Fruit fly (Drosophila melanogaster) whole organism, embryonic: ENCODE results near the gene CG15343.

ENCODE experiments used
- Antp ChIP-seq: fragments of 200-800 bp; sonication (Bioruptor generic); optimal IDR thresholded peaks from 3 replicates; lab custom pipeline; 2016; ENCODE audit warnings: missing biosample characterization, missing genetic modification characterization
- CG10147 ChIP-seq: fragments of 200-800 bp; sonication (Bioruptor generic); optimal IDR thresholded peaks from 2 replicates; lab custom pipeline; 2019; ENCODE audit warnings: missing biosample characterization, mild to moderate bottlenecking, missing genetic modification characterization, moderate library complexity
- CG10209 ChIP-seq: fragments of 200-800 bp; sonication (Bioruptor generic); optimal IDR thresholded peaks from 3 replicates; lab custom pipeline; 2017; ENCODE audit warnings: missing biosample characterization, mild to moderate bottlenecking, missing genetic modification characterization, missing genetic modification reagents
- CG10565 ChIP-seq: fragments of 200-800 bp; sonication (Bioruptor generic); optimal IDR thresholded peaks from 3 replicates; lab custom pipeline; 2016; ENCODE audit warnings: missing biosample characterization, mild to moderate bottlenecking, missing genetic modification characterization
- CG11085 ChIP-seq: fragments of 200-800 bp; sonication (Bioruptor generic); IDR thresholded peaks from 2 replicates; pipeline ENCODE4 v1.3.6; 2022; ENCODE audit warnings: missing biosample characterization, missing genetic modification characterization
- CG11723 ChIP-seq: fragments of 200-800 bp; sonication (Bioruptor generic); optimal IDR thresholded peaks from 2 replicates; lab custom pipeline; 2017; ENCODE audit warnings: missing biosample characterization, mild to moderate bottlenecking, missing genetic modification characterization
- CG12236 ChIP-seq: fragments of 200-800 bp; sonication (Bioruptor generic); optimal IDR thresholded peaks from 2 replicates; lab custom pipeline; 2016; ENCODE audit warnings: missing biosample characterization, missing genetic modification characterization
- CG13424 ChIP-seq: fragments of 200-800 bp; sonication (Bioruptor generic); optimal IDR thresholded peaks from 2 replicates; lab custom pipeline; 2019; ENCODE audit warnings: missing biosample characterization, mild to moderate bottlenecking, missing genetic modification characterization, moderate library complexity
- CG15269 ChIP-seq: fragments of 200-800 bp; sonication (Bioruptor generic); optimal IDR thresholded peaks from 2 replicates; lab custom pipeline; 2018; ENCODE audit warnings: missing biosample characterization, mild to moderate bottlenecking, missing genetic modification characterization, moderate library complexity
- CG1647 ChIP-seq: fragments of 200-800 bp; sonication (Bioruptor generic); optimal IDR thresholded peaks from 3 replicates; lab custom pipeline; 2016; ENCODE audit warnings: missing biosample characterization, missing genetic modification characterization
- CG17612 ChIP-seq: fragments of 200-800 bp; sonication (Bioruptor generic); IDR thresholded peaks from 2 replicates; pipeline ENCODE4 v1.3.6; 2022; ENCODE audit warnings: missing biosample characterization, missing genetic modification characterization
- CG18476 ChIP-seq: fragments of 200-800 bp; sonication (Bioruptor generic); optimal IDR thresholded peaks from 2 replicates; lab custom pipeline; 2016; ENCODE audit warnings: missing biosample characterization, mild to moderate bottlenecking, missing genetic modification characterization
- CG2120 ChIP-seq: fragments of 200-800 bp; sonication (Bioruptor generic); optimal IDR thresholded peaks from 3 replicates; lab custom pipeline; 2016; ENCODE audit warnings: missing biosample characterization, missing genetic modification characterization
- CG2129 ChIP-seq: fragments of 200-800 bp; sonication (Bioruptor generic); IDR thresholded peaks from 2 replicates; pipeline ENCODE4 v1.3.6; 2022; ENCODE audit warnings: missing biosample characterization, missing genetic modification characterization; ENCODE audit not compliant: partially characterized antibody
- CG34224 ChIP-seq: fragments of 200-800 bp; sonication (Bioruptor generic); IDR thresholded peaks from 3 replicates; pipeline ENCODE4 v1.3.6; 2022; ENCODE audit warnings: missing biosample characterization, missing genetic modification characterization; ENCODE audit not compliant: partially characterized antibody
- CG3995 ChIP-seq: fragments of 200-800 bp; sonication (Bioruptor generic); optimal IDR thresholded peaks from 3 replicates; lab custom pipeline; 2016; ENCODE audit warnings: missing biosample characterization, missing genetic modification characterization
- CG4424 ChIP-seq: fragments of 200-800 bp; sonication (Bioruptor generic); optimal IDR thresholded peaks from 3 replicates; lab custom pipeline; 2016; ENCODE audit warnings: missing biosample characterization, missing genetic modification characterization
- CG4617 ChIP-seq: fragments of 200-800 bp; sonication (Bioruptor generic); optimal IDR thresholded peaks from 3 replicates; lab custom pipeline; 2016; ENCODE audit warnings: missing biosample characterization, missing genetic modification characterization, borderline replicate concordance
- CG6689 ChIP-seq: fragments of 200-800 bp; sonication (Bioruptor generic); IDR thresholded peaks from 2 replicates; pipeline ENCODE4 v1.3.6; 2022; ENCODE audit warnings: missing biosample characterization, missing genetic modification characterization
- CG7556 ChIP-seq: fragments of 200-800 bp; sonication (Bioruptor generic); optimal IDR thresholded peaks from 2 replicates; lab custom pipeline; 2017; ENCODE audit warnings: missing biosample characterization, mild to moderate bottlenecking, missing genetic modification characterization
- CG7786 ChIP-seq: fragments of 200-800 bp; sonication (Bioruptor generic); optimal IDR thresholded peaks from 2 replicates; lab custom pipeline; 2016; ENCODE audit warnings: missing biosample characterization, missing genetic modification characterization
- CG9437 ChIP-seq: fragments of 200-800 bp; sonication (Bioruptor generic); optimal IDR thresholded peaks from 2 replicates; lab custom pipeline; 2018; ENCODE audit warnings: missing biosample characterization, mild to moderate bottlenecking, missing genetic modification characterization
- CG9817 ChIP-seq: fragments of 200-800 bp; sonication (Bioruptor generic); optimal IDR thresholded peaks from 2 replicates; lab custom pipeline; 2018; ENCODE audit warnings: missing biosample characterization, mild to moderate bottlenecking, missing genetic modification characterization, moderate library complexity
- CTCF ChIP-seq: fragments of 200-800 bp; sonication (Bioruptor generic); optimal IDR thresholded peaks from 2 replicates; lab custom pipeline; 2017; ENCODE audit warnings: missing biosample characterization, mild to moderate bottlenecking, missing genetic modification characterization, moderate library complexity
- Doc2 ChIP-seq: fragments of 200-800 bp; sonication (Bioruptor generic); IDR thresholded peaks from 2 replicates; pipeline ENCODE4 v1.3.6; 2022; ENCODE audit warnings: missing biosample characterization, missing genetic modification characterization
- Ets97D ChIP-seq: fragments of 200-800 bp; sonication (Bioruptor generic); optimal IDR thresholded peaks from 3 replicates; lab custom pipeline; 2016; ENCODE audit warnings: missing biosample characterization, missing genetic modification characterization
- Gsc ChIP-seq: fragments of 200-800 bp; sonication (Bioruptor generic); IDR thresholded peaks from 2 replicates; pipeline ENCODE4 v1.3.6; 2022; ENCODE audit warnings: missing biosample characterization, missing genetic modification characterization
- NFAT ChIP-seq: fragments of 200-800 bp; sonication (Bioruptor generic); IDR thresholded peaks from 2 replicates; pipeline ENCODE4 v1.3.6; 2022; ENCODE audit warnings: missing biosample characterization, missing genetic modification characterization
- ara ChIP-seq: fragments of 200-800 bp; sonication (Bioruptor generic); IDR thresholded peaks from 2 replicates; pipeline ENCODE4 v1.3.6; 2022; ENCODE audit warnings: missing biosample characterization, missing genetic modification characterization
- ato ChIP-seq: fragments of 200-800 bp; sonication (Bioruptor generic); IDR thresholded peaks from 2 replicates; pipeline ENCODE4 v1.3.6; 2022; ENCODE audit warnings: missing biosample characterization, missing genetic modification characterization; ENCODE audit not compliant: partially characterized antibody
- cad ChIP-seq: fragments of >200 bp; optimal IDR thresholded peaks from 2 replicates; lab custom pipeline; 2017; ENCODE audit warnings: missing biosample characterization, missing genetic modification characterization
- chm ChIP-seq: fragments of 200-800 bp; sonication (Bioruptor generic); IDR thresholded peaks from 2 replicates; pipeline ENCODE4 v1.3.6; 2022; ENCODE audit warnings: missing biosample characterization, missing genetic modification characterization
- da ChIP-seq: fragments of 200-800 bp; sonication (Bioruptor generic); optimal IDR thresholded peaks from 2 replicates; lab custom pipeline; 2016; ENCODE audit warnings: missing biosample characterization, missing genetic modification characterization
- dan ChIP-seq: fragments of 200-800 bp; sonication (Bioruptor generic); IDR thresholded peaks from 2 replicates; pipeline ENCODE4 v1.3.6; 2022; ENCODE audit warnings: missing biosample characterization, missing genetic modification characterization
- dm ChIP-seq: fragments of 200-800 bp; sonication (Bioruptor generic); optimal IDR thresholded peaks from 3 replicates; lab custom pipeline; 2016; ENCODE audit warnings: missing biosample characterization, missing genetic modification characterization
- dmrt11E ChIP-seq: fragments of 200-800 bp; sonication (Bioruptor generic); optimal IDR thresholded peaks from 3 replicates; lab custom pipeline; 2018; ENCODE audit warnings: missing biosample characterization, mild to moderate bottlenecking, missing genetic modification characterization, moderate library complexity
- dpn ChIP-seq, 2 experiments: fragments of 200-800 bp; sonication (Bioruptor generic); optimal IDR thresholded peaks; 3 replicates each; lab custom pipeline; 2016; ENCODE audit warnings: missing biosample characterization in 2 of 2, missing genetic modification characterization in 2 of 2
- gem ChIP-seq: fragments of 200-800 bp; sonication (Bioruptor generic); optimal IDR thresholded peaks from 2 replicates; lab custom pipeline; 2019; ENCODE audit warnings: missing biosample characterization, mild to moderate bottlenecking, missing genetic modification characterization, moderate library complexity
- hkb ChIP-seq, 2 experiments: fragments of 200-800 bp in 1 of 2; fragments of >200 bp in 1 of 2; sonication (Bioruptor generic) in 1 of 2; IDR thresholded peaks in 1 of 2; optimal IDR thresholded peaks in 1 of 2; 2 replicates each; pipeline versions ENCODE4 v1.3.6 to Lab custom; 2017 to 2022; ENCODE audit warnings: missing biosample characterization in 1 of 2, missing genetic modification characterization in 1 of 2
- ken ChIP-seq: fragments of 200-800 bp; sonication (Bioruptor generic); IDR thresholded peaks from 3 replicates; pipeline ENCODE4 v1.3.6; 2022; ENCODE audit warnings: missing biosample characterization, missing genetic modification characterization
- lab ChIP-seq: fragments of 200-800 bp; sonication (Bioruptor generic); optimal IDR thresholded peaks from 3 replicates; lab custom pipeline; 2017; ENCODE audit warnings: missing biosample characterization, missing genetic modification characterization, mild to moderate bottlenecking, moderate library complexity, missing genetic modification reagents
- mld ChIP-seq: fragments of 200-800 bp; sonication (Bioruptor generic); IDR thresholded peaks from 3 replicates; pipeline ENCODE4 v1.3.6; 2022; ENCODE audit warnings: missing biosample characterization, missing genetic modification characterization; ENCODE audit not compliant: partially characterized antibody
- nerfin-1 ChIP-seq: fragments of 200-800 bp; sonication (Bioruptor generic); optimal IDR thresholded peaks from 3 replicates; lab custom pipeline; 2019; ENCODE audit warnings: missing biosample characterization, mild to moderate bottlenecking, missing genetic modification characterization, moderate library complexity
- odd ChIP-seq: fragments of 200-800 bp; sonication (Bioruptor generic); optimal IDR thresholded peaks from 2 replicates; lab custom pipeline; 2017; ENCODE audit warnings: missing biosample characterization, mild to moderate bottlenecking, missing genetic modification characterization
- row ChIP-seq: fragments of 200-800 bp; sonication (Bioruptor generic); IDR thresholded peaks from 3 replicates; pipeline ENCODE4 v1.3.6; 2022; ENCODE audit warnings: missing biosample characterization, missing genetic modification characterization
- sc ChIP-seq, 3 experiments: fragments of >200 bp in 2 of 3; fragments of 200-800 bp in 1 of 3; sonication (Bioruptor generic) in 1 of 3; optimal IDR thresholded peaks; 2 replicates in 2 of 3; 3 replicates in 1 of 3; lab custom pipeline; 2017; ENCODE audit warnings: mild to moderate bottlenecking in 1 of 3, missing biosample characterization in 1 of 3, missing genetic modification characterization in 1 of 3, missing genetic modification reagents in 1 of 3
- sob ChIP-seq: fragments of 200-800 bp; sonication (Bioruptor generic); IDR thresholded peaks from 2 replicates; pipeline ENCODE4 v1.3.6; 2022; ENCODE audit warnings: missing biosample characterization, missing genetic modification characterization
- tio ChIP-seq: fragments of 200-800 bp; sonication (Bioruptor generic); optimal IDR thresholded peaks from 2 replicates; lab custom pipeline; 2017; ENCODE audit warnings: missing biosample characterization, missing genetic modification characterization, inconsistent platforms
- zfh2 ChIP-seq: fragments of 200-800 bp; sonication (Bioruptor generic); optimal IDR thresholded peaks from 2 replicates; lab custom pipeline; 2016; ENCODE audit warnings: missing biosample characterization, missing genetic modification characterization

CG15343 gene

dm6 chrX:8229918-8230699 lies 43.5 kb downstream of the CG15343 start (continued):
- TF ChIP-seq ato (GFP tag; lab: Robert Waterston, UW) (no peak), dan (GFP tag; lab: Robert Waterston, UW) (no peak), gem (tag; lab: Kevin White, UChicago) (peak; percentile 55), Ets97D (GFP tag; lab: Kevin White, UChicago) (no peak), CG11085 (GFP tag; lab: Robert Waterston, UW) (no peak), CG11723 (peak; percentile 38), zfh2 (no peak), CG2129 (GFP tag; lab: Robert Waterston, UW) (no peak), dpn (GFP tag; optimal IDR thresholded peaks at IDR 0.05; lab: Kevin White, UChicago) (peak; percentile 12 to 19), row (GFP tag; lab: Robert Waterston, UW) (no peak), ken (GFP tag; lab: Robert Waterston, UW) (no peak), CG10209 (peak; percentile 66), Antp (GFP tag; lab: Kevin White, UChicago) (peak; percentile 16), ara (GFP tag; lab: Robert Waterston, UW) (0 out of 2 replicates have a peak, but pooled peaks have one; percentile 42), CG13424 (tag; lab: Kevin White, UChicago) (peak; percentile 39), dmrt11E (peak; percentile 51), cad (GFP tag; lab: Kevin White, UChicago) (no peak), CG9437 (no peak), CTCF (GFP tag; lab: Kevin White, UChicago) (peak; percentile 15), CG1647 (GFP tag; lab: Kevin White, UChicago) (peak; percentile 15), CG10147 (GFP tag; lab: Kevin White, UChicago) (no peak), chm (GFP tag; lab: Robert Waterston, UW) (peak; percentile 54; the same call in 1 of the 2 replicates), CG17612 (GFP tag; lab: Robert Waterston, UW) (no peak), CG34224 (GFP tag; lab: Robert Waterston, UW) (no peak), CG3995 (GFP tag; lab: Kevin White, UChicago) (peak; percentile 3), Doc2 (no peak), CG4424 (GFP tag; lab: Kevin White, UChicago) (peak; percentile 22), hkb (optimal IDR thresholded peaks at IDR 0.05; lab: Kevin White, UChicago) (no peak), hkb (GFP tag; IDR thresholded peaks at IDR 0.05; lab: Robert Waterston, UW) (0 out of 2 replicates have a peak, but pooled peaks have one; percentile 22), nerfin-1 (tag; lab: Kevin White, UChicago) (peak; percentile 55), lab (peak; percentile 87), CG7786 (GFP tag; lab: Kevin White, UChicago) (peak; percentile 34), CG18476 (GFP tag; lab: Kevin White, UChicago) (peak; percentile 50), CG12236 (GFP tag; lab: Kevin White, UChicago) (peak; percentile 46), CG2120 (GFP tag; lab: Kevin White, UChicago) (peak; percentile 13), mld (GFP tag; lab: Robert Waterston, UW) (no peak), CG4617 (GFP tag; lab: Kevin White, UChicago) (no peak), CG10565 (no peak), NFAT (GFP tag; lab: Robert Waterston, UW) (no peak), CG7556 (GFP tag; lab: Kevin White, UChicago) (peak; percentile 47), tio (no peak), sc (optimal IDR thresholded peaks at IDR 0.05; lab: Kevin White, UChicago) (no peak), sc (GFP tag; optimal IDR thresholded peaks at IDR 0.05; lab: Kevin White, UChicago) (peak; percentile 51), CG9817 (tag; lab: Kevin White, UChicago) (no peak), dm (GFP tag; lab: Kevin White, UChicago) (no peak), odd (GFP tag; lab: Kevin White, UChicago) (peak; percentile 79), sob (GFP tag; lab: Robert Waterston, UW) (no peak), CG15269 (tag; lab: Kevin White, UChicago) (peak; percentile 0), CG6689 (GFP tag; lab: Robert Waterston, UW) (0 out of 2 replicates have a peak, but pooled peaks have one; percentile 39), da (GFP tag; lab: Kevin White, UChicago) (no peak), Gsc (no peak)
